Fruit fly (Drosophila melanogaster): ENCODE data around the gene Pxn.

Gene Pxn

DNA sequence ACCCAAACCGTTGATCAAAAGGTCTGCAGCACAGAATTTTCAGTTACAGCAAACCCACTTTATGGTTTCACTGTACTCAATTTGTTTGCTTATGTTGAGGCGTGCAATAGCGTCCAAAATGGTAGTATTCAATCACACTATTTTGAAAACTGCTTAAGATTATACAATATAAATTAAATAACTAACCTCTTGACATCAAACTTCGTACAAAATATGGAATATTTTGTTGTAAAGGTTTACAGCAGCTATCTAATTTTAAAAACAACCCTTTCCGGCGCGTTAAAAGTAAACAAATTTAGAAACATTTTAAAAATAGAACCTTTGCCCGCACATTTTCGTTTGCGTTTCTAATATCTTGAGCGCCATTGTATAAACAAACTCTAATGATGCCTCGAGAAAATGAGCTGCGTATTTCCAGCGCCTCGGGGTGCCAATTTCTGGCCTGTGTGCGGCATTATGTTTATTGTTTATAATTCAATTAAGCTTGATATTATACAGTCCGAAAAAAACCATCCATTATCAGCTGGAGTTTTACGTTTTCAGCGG is 39.0 kb downstream of the Pxn start:
- TF ChIP-seq CG32121 (GFP tag; IDR thresholded peaks at IDR 0.05) = 0 out of 2 replicates have a peak, but pooled peaks have one; percentile 12
- no peak for TF ChIP-seq CG10348 (GFP tag; IDR thresholded peaks at IDR 0.05)

DNA sequence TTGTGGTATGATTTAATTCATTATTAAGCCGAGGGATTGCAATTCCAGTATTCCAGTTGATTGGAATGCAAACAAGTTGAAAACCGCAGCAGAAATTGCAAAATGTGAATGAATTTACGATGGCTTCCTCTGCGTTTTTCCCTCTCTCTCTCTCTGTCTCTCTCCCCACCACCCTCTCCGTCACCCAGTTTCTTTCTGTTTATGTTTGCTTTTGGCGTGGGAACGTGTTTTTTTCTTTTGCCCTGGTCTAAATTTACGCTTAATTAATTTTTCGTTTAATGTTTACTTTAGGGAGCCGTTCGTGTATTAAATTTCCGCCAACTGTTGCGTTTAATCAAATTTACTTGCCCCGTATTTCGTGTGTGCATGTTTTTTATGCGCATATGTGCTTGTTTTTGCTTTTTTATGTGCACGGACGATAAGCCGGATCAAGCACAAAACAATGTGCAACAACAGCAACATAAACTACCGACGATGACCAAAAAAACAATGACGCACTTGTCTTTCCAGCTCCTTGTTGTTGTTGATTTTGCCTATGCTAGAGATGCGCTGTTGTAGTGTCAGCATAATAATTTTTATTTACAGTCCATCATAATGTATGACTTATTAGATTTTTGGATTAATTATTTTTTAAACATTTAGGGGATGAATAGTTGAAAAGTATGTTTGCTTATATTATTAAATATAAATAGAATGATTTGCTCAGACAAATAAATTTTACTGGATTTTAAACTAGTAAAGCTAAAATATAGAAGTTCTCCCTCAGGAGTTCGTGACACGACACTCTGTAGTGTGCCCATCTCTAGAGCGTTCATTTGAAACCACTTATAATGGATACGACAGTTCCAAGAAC is 39.7 kb downstream of the Pxn start:
- TF ChIP-seq CG13204 (GFP tag; optimal IDR thresholded peaks at IDR 0.05) (no peak), Pif1A (GFP tag; optimal IDR thresholded peaks at IDR 0.05) (peak; percentile 39), CG34367 (tag; optimal IDR thresholded peaks at IDR 0.05) (peak; percentile 1), gl (tag; optimal IDR thresholded peaks at IDR 0.05) (no peak), CG12605 (GFP tag; IDR thresholded peaks at IDR 0.05) (peak; percentile 26), CG32121 (GFP tag; IDR thresholded peaks at IDR 0.05) (0 out of 2 replicates have a peak, but pooled peaks have one; percentile 10), CG8159 (tag; optimal IDR thresholded peaks at IDR 0.05) (peak; percentile 59), CG8301 (tag; optimal IDR thresholded peaks at IDR 0.05) (peak; percentile 23), Pif1B (GFP tag; optimal IDR thresholded peaks at IDR 0.05) (peak; percentile 26), CG15710 (tag; optimal IDR thresholded peaks at IDR 0.05) (peak; percentile 50), CG14655 (GFP tag; optimal IDR thresholded peaks at IDR 0.05) (no peak), Snoo (tag; optimal IDR thresholded peaks at IDR 0.05) (no peak), CG9948 (tag; optimal IDR thresholded peaks at IDR 0.05) (peak; percentile 36), fd96Ca (GFP tag; IDR thresholded peaks at IDR 0.05) (0 out of 3 replicates have a peak, but pooled peaks have one; percentile 8)

DNA sequence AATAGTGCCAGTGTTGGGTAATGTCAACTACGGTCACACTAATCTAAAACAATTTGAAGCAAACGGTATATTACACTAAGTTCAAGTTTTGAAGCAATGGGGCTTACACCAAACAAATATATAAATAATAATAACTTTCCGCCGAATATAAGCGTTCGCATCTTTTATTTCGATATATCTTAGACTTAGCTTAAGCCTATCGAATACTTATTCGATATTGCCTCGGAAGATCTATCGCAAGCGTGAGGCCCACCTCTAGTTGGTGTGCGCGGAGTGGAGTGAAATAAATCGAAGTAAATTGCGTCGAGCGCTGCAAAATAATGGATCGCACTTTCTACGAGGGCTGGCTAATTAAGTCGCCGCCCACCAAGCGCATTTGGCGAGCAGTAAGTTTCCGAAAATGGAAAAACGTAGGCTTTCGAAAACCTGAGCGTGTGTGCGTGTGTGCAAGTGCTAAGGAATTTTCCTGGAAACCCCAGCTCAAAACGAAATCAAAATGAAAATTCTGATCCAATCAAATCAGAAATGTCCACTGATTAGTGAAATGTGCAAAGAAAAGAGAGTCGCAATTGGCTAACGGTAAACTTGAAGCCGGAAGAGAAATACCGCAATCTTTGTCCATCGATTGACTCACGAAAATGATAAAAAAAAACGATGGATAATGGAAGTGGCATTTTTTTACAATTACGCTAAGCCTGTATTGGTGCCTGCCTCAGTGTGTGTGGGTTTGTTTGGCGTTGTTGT is 40.5 kb downstream of the Pxn start, which contains the start of gene dos:
dos (plus strand) TSS at position 248 of the 744 bp plus-strand sequence.
- TF ChIP-seq CG15710 (tag; optimal IDR thresholded peaks at IDR 0.05) = peak; percentile 20
- peak; percentile 15 for TF ChIP-seq Snoo (tag; optimal IDR thresholded peaks at IDR 0.05)
- no peak for TF ChIP-seq CG10348 (GFP tag; IDR thresholded peaks at IDR 0.05)
- TF ChIP-seq CG14655 (GFP tag; optimal IDR thresholded peaks at IDR 0.05) = peak; percentile 9
- TF ChIP-seq CG17806 (tag; optimal IDR thresholded peaks at IDR 0.05) = peak; percentile 14
- TF ChIP-seq CG4496 (GFP tag; IDR thresholded peaks at IDR 0.05) = 0 out of 3 replicates have a peak, but pooled peaks have one; percentile 32
- no peak for TF ChIP-seq fd96Ca (GFP tag; IDR thresholded peaks at IDR 0.05)
- no peak for TF ChIP-seq CG9948 (tag; optimal IDR thresholded peaks at IDR 0.05)
- TF ChIP-seq EcR (GFP tag; optimal IDR thresholded peaks at IDR 0.05) = no peak
- no peak for TF ChIP-seq CG34367 (tag; optimal IDR thresholded peaks at IDR 0.05)
- TF ChIP-seq CG12605 (GFP tag; IDR thresholded peaks at IDR 0.05) = no peak
- peak; percentile 2 for TF ChIP-seq D1 (tag; optimal IDR thresholded peaks at IDR 0.05)
- no peak for TF ChIP-seq CG13204 (GFP tag; optimal IDR thresholded peaks at IDR 0.05)
- TF ChIP-seq CG8159 (tag; optimal IDR thresholded peaks at IDR 0.05) = peak; percentile 37
- TF ChIP-seq CG8301 (tag; optimal IDR thresholded peaks at IDR 0.05) = peak; percentile 0
- no peak for TF ChIP-seq Pif1B (GFP tag; optimal IDR thresholded peaks at IDR 0.05)
- no peak for TF ChIP-seq CG32121 (GFP tag; IDR thresholded peaks at IDR 0.05)
- no peak for TF ChIP-seq rn (GFP tag; IDR thresholded peaks at IDR 0.05)
- 0 out of 2 replicates have a peak, but pooled peaks have one; percentile 23 for TF ChIP-seq Ets98B (GFP tag; IDR thresholded peaks at IDR 0.05)
- TF ChIP-seq gl (tag; optimal IDR thresholded peaks at IDR 0.05) = no peak
- peak; percentile 20 for TF ChIP-seq Pif1A (GFP tag; optimal IDR thresholded peaks at IDR 0.05)

DNA sequence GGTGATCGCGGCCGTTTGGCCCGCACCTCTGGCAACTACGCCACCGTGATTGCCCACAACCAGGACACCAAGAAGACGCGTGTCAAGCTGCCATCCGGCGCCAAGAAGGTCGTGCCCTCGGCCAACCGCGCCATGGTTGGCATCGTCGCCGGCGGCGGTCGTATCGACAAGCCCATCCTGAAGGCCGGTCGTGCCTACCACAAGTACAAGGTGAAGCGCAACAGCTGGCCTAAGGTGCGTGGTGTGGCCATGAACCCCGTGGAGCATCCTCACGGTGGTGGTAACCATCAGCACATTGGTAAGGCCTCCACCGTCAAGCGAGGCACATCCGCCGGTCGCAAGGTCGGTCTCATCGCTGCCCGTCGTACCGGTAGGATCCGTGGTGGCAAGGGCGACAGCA is 41.6 kb downstream of the Pxn start:
- TF ChIP-seq Ets98B (GFP tag; IDR thresholded peaks at IDR 0.05) (no peak), CG8301 (tag; optimal IDR thresholded peaks at IDR 0.05) (no peak), CG4496 (GFP tag; IDR thresholded peaks at IDR 0.05) (0 out of 3 replicates have a peak, but pooled peaks have one; percentile 20), Snoo (tag; optimal IDR thresholded peaks at IDR 0.05) (no peak), CG12605 (GFP tag; IDR thresholded peaks at IDR 0.05) (no peak), CG13204 (GFP tag; optimal IDR thresholded peaks at IDR 0.05) (no peak)

DNA sequence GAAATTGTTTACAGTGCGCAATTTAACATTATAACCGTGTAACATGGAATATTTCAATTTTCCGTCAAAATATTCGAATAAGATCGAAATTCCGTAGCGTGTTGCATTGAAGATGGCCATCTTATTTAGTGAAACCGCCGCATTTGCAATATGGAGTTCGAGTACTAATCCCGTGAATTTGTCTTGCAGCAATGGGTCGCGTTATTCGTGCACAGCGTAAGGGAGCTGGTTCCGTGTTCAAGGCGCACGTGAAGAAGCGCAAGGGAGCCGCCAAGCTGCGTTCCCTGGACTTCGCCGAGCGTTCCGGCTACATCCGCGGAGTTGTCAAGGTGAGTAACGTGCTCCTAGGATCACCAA is 42.3 kb downstream of the Pxn start:
- TF ChIP-seq CG14655 (GFP tag; optimal IDR thresholded peaks at IDR 0.05) (no peak), CG9948 (tag; optimal IDR thresholded peaks at IDR 0.05) (no peak)

DNA sequence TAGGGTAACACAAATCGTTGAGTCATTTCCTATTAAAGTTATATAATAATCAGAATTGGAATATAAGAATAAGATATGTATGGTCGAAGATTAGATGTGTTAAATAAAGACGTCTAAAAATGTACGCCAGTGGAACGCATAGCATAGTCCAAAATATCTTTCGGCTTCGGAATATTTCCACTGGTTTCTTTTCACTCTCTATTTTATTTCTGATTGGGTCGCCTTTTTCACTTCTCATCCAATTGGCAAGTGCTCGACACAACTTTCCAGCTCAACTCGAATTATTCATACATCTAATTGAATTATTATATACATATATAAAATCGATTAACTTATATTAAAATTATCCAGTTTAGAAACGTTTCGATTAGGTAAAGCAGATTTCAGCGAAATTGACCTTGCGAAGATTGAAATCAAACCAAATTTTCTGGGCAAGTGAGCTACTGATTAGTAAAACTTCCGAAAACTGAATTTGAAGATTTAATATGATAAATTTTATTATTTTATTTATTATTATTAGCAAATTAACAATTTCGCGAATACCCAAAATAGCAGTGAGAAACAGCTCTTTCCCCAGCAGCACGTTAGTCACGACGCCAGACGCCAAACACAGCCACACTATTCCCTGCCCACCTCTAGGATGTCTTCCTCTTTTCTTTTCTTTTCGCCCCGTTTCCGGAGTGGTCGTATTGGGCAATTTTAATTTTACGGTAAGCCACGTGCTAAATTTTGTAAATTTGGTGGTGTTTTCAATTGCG is 42.9 kb downstream of the Pxn start, which contains the start of gene RpL8:
RpL8 (plus strand) TSS at position 653 of the 758 bp plus-strand sequence.
- TF ChIP-seq Snoo (tag; optimal IDR thresholded peaks at IDR 0.05) (peak; percentile 88), CG17806 (tag; optimal IDR thresholded peaks at IDR 0.05) (peak; percentile 30), rn (GFP tag; IDR thresholded peaks at IDR 0.05) (peak; percentile 39; the same call in 1 of the 2 replicates), CG34367 (tag; optimal IDR thresholded peaks at IDR 0.05) (peak; percentile 73), CG8301 (tag; optimal IDR thresholded peaks at IDR 0.05) (peak; percentile 35), CG12605 (GFP tag; IDR thresholded peaks at IDR 0.05) (peak; percentile 72), CG15710 (tag; optimal IDR thresholded peaks at IDR 0.05) (peak; percentile 56), CG32121 (GFP tag; IDR thresholded peaks at IDR 0.05) (peak; percentile 33; the same call in 1 of the 2 replicates), CG14655 (GFP tag; optimal IDR thresholded peaks at IDR 0.05) (peak; percentile 53), CG8159 (tag; optimal IDR thresholded peaks at IDR 0.05) (peak; percentile 60), CG10348 (GFP tag; IDR thresholded peaks at IDR 0.05) (no peak), Ets98B (GFP tag; IDR thresholded peaks at IDR 0.05) (peak; percentile 74), CG9948 (tag; optimal IDR thresholded peaks at IDR 0.05) (peak; percentile 1), CG4496 (GFP tag; IDR thresholded peaks at IDR 0.05) (peak; percentile 86), EcR (GFP tag; optimal IDR thresholded peaks at IDR 0.05) (no peak), Pif1B (GFP tag; optimal IDR thresholded peaks at IDR 0.05) (peak; percentile 64), D1 (tag; optimal IDR thresholded peaks at IDR 0.05) (no peak), fd96Ca (GFP tag; IDR thresholded peaks at IDR 0.05) (peak; percentile 59; the same call in 1 of the 3 replicates), gl (tag; optimal IDR thresholded peaks at IDR 0.05) (peak; percentile 47), CG13204 (GFP tag; optimal IDR thresholded peaks at IDR 0.05) (peak; percentile 69), Pif1A (GFP tag; optimal IDR thresholded peaks at IDR 0.05) (peak; percentile 72)

All from whole organism, pupa.